Fruit fly (Drosophila melanogaster) whole organism, pupa: ENCODE measurements around the gene Galphai.

Source experiments
- CG10348 ChIP-seq: fragments of 200-800 bp; sonication (Bioruptor generic); IDR thresholded peaks from 2 replicates; pipeline ENCODE4 v1.3.6; 2022; ENCODE audit warnings: missing biosample characterization, missing genetic modification characterization
- CG12605 ChIP-seq: fragments of 200-800 bp; sonication (Bioruptor generic); IDR thresholded peaks from 2 replicates; pipeline ENCODE4 v1.3.6; 2022; ENCODE audit warnings: missing biosample characterization, missing genetic modification characterization
- CG13204 ChIP-seq: fragments of 200-800 bp; sonication (Bioruptor generic); optimal IDR thresholded peaks from 2 replicates; lab custom pipeline; 2018; ENCODE audit warnings: missing biosample characterization, mild to moderate bottlenecking, missing genetic modification characterization, moderate library complexity
- CG14655 ChIP-seq: fragments of 200-800 bp; sonication (Bioruptor generic); optimal IDR thresholded peaks from 3 replicates; lab custom pipeline; 2017; ENCODE audit warnings: mild to moderate bottlenecking, missing biosample characterization, missing genetic modification reagents, missing genetic modification characterization
- CG15710 ChIP-seq: fragments of 200-800 bp; sonication (Bioruptor generic); optimal IDR thresholded peaks from 2 replicates; lab custom pipeline; 2018; ENCODE audit warnings: missing biosample characterization, mild to moderate bottlenecking, missing genetic modification characterization, moderate library complexity
- CG17806 ChIP-seq: fragments of 200-800 bp; sonication (Bioruptor generic); optimal IDR thresholded peaks from 2 replicates; lab custom pipeline; 2018; ENCODE audit warnings: missing biosample characterization, mild to moderate bottlenecking, missing genetic modification characterization, moderate library complexity
- CG32121 ChIP-seq: fragments of 200-800 bp; sonication (Bioruptor generic); IDR thresholded peaks from 2 replicates; pipeline ENCODE4 v1.3.6; 2022; ENCODE audit warnings: missing biosample characterization, missing genetic modification characterization
- CG34367 ChIP-seq: fragments of 200-800 bp; sonication (Bioruptor generic); optimal IDR thresholded peaks from 2 replicates; lab custom pipeline; 2018; ENCODE audit warnings: missing biosample characterization, mild to moderate bottlenecking, missing genetic modification characterization
- CG4496 ChIP-seq: fragments of 200-800 bp; sonication (Bioruptor generic); IDR thresholded peaks from 3 replicates; pipeline ENCODE4 v1.3.6; 2022; ENCODE audit warnings: missing biosample characterization, missing genetic modification characterization
- CG8159 ChIP-seq: fragments of 200-800 bp; sonication (Bioruptor generic); optimal IDR thresholded peaks from 3 replicates; lab custom pipeline; 2018; ENCODE audit warnings: missing biosample characterization, mild to moderate bottlenecking, missing genetic modification characterization, moderate library complexity
- CG8301 ChIP-seq: fragments of 200-800 bp; sonication (Bioruptor generic); optimal IDR thresholded peaks from 2 replicates; lab custom pipeline; 2018; ENCODE audit warnings: missing biosample characterization, mild to moderate bottlenecking, missing genetic modification characterization
- CG9948 ChIP-seq: fragments of 200-800 bp; sonication (Bioruptor generic); optimal IDR thresholded peaks from 2 replicates; lab custom pipeline; 2018; ENCODE audit warnings: missing biosample characterization, mild to moderate bottlenecking, missing genetic modification characterization, moderate library complexity
- D1 ChIP-seq: fragments of 200-800 bp; sonication (Bioruptor generic); optimal IDR thresholded peaks from 2 replicates; lab custom pipeline; 2018; ENCODE audit warnings: missing biosample characterization, mild to moderate bottlenecking, missing genetic modification characterization, moderate library complexity
- EcR ChIP-seq: fragments of 200-800 bp; sonication (Bioruptor generic); optimal IDR thresholded peaks from 3 replicates; lab custom pipeline; 2019; ENCODE audit warnings: missing biosample characterization, missing genetic modification characterization, mild to moderate bottlenecking, moderate library complexity, missing genetic modification reagents
- Ets98B ChIP-seq: fragments of 200-800 bp; sonication (Bioruptor generic); IDR thresholded peaks from 2 replicates; pipeline ENCODE4 v1.3.6; 2022; ENCODE audit warnings: missing biosample characterization, missing genetic modification characterization
- Pif1A ChIP-seq: fragments of 200-800 bp; sonication (Bioruptor generic); optimal IDR thresholded peaks from 3 replicates; lab custom pipeline; 2016; ENCODE audit warnings: missing biosample characterization, missing genetic modification characterization
- Pif1B ChIP-seq: fragments of 200-800 bp; sonication (Bioruptor generic); optimal IDR thresholded peaks from 3 replicates; lab custom pipeline; 2016; ENCODE audit warnings: missing biosample characterization, missing genetic modification characterization
- Snoo ChIP-seq: fragments of 200-800 bp; sonication (Bioruptor generic); optimal IDR thresholded peaks from 3 replicates; lab custom pipeline; 2017; ENCODE audit warnings: missing biosample characterization, mild to moderate bottlenecking, missing genetic modification characterization, inconsistent platforms
- fd96Ca ChIP-seq: fragments of 200-800 bp; sonication (Bioruptor generic); IDR thresholded peaks from 3 replicates; pipeline ENCODE4 v1.3.6; 2022; ENCODE audit warnings: missing biosample characterization, missing genetic modification characterization
- gl ChIP-seq: fragments of 200-800 bp; sonication (Bioruptor generic); optimal IDR thresholded peaks from 2 replicates; lab custom pipeline; 2018; ENCODE audit warnings: missing biosample characterization, mild to moderate bottlenecking, missing genetic modification characterization
- rn ChIP-seq: fragments of 200-800 bp; sonication (Bioruptor generic); IDR thresholded peaks from 2 replicates; pipeline ENCODE4 v1.3.6; 2022; ENCODE audit warnings: missing biosample characterization, missing genetic modification characterization

Gene Galphai

dm6 chr3L:7009411-7009810 lies 29.6 kb upstream of the Galphai start:
- TF ChIP-seq D1 (tag; lab: Kevin White, UChicago): no peak
- peak; percentile 5 for TF ChIP-seq CG17806 (tag; lab: Kevin White, UChicago)
- TF ChIP-seq CG15710 (tag; lab: Kevin White, UChicago): peak; percentile 53
- TF ChIP-seq CG32121 (GFP tag; lab: Robert Waterston, UW): no peak
- TF ChIP-seq CG14655 (GFP tag; lab: Kevin White, UChicago): peak; percentile 47
- peak; percentile 43 for TF ChIP-seq CG9948
- TF ChIP-seq CG8159 (tag; lab: Kevin White, UChicago): peak; percentile 63

dm6 chr3L:7008351-7008750 lies 28.5 kb upstream of the Galphai start:
- TF ChIP-seq gl (tag; lab: Kevin White, UChicago): no peak
- no peak for TF ChIP-seq CG13204 (GFP tag; lab: Kevin White, UChicago)
- peak; percentile 65 for TF ChIP-seq CG17806 (tag; lab: Kevin White, UChicago)
- no peak for TF ChIP-seq rn (GFP tag; lab: Robert Waterston, UW)
- TF ChIP-seq CG10348 (GFP tag; lab: Robert Waterston, UW): no peak
- 0 out of 2 replicates have a peak, but pooled peaks have one; percentile 16 for TF ChIP-seq CG12605 (GFP tag; lab: Robert Waterston, UW)
- TF ChIP-seq CG8301: peak; percentile 29
- no peak for TF ChIP-seq EcR (GFP tag; lab: Kevin White, UChicago)
- 0 out of 2 replicates have a peak, but pooled peaks have one; percentile 36 for TF ChIP-seq CG32121 (GFP tag; lab: Robert Waterston, UW)
- TF ChIP-seq Snoo (tag; lab: Kevin White, UChicago): peak; percentile 16
- no peak for TF ChIP-seq Pif1B
- TF ChIP-seq fd96Ca (GFP tag; lab: Robert Waterston, UW): no peak
- peak; percentile 70 for TF ChIP-seq CG15710 (tag; lab: Kevin White, UChicago)
- TF ChIP-seq Pif1A (GFP tag; lab: Kevin White, UChicago): peak; percentile 44
- TF ChIP-seq CG14655 (GFP tag; lab: Kevin White, UChicago): peak; percentile 52
- 0 out of 3 replicates have a peak, but pooled peaks have one; percentile 30 for TF ChIP-seq CG4496 (GFP tag; lab: Robert Waterston, UW)
- no peak for TF ChIP-seq D1 (tag; lab: Kevin White, UChicago)
- peak; percentile 78 for TF ChIP-seq CG8159 (tag; lab: Kevin White, UChicago)
- peak; percentile 73 for TF ChIP-seq CG9948
- TF ChIP-seq CG34367 (tag; lab: Kevin White, UChicago): peak; percentile 33
- TF ChIP-seq Ets98B (GFP tag; lab: Robert Waterston, UW): no peak

dm6 chr3L:7006421-7006820 lies 26.6 kb upstream of the Galphai start:
- TF ChIP-seq CG14655 (GFP tag; lab: Kevin White, UChicago) (peak; percentile 19), CG17806 (tag; lab: Kevin White, UChicago) (no peak)

dm6 chr3L:7003132-7003531 lies 23.3 kb upstream of the Galphai start:
- peak; percentile 64; the same call in 1 of the 2 replicates for TF ChIP-seq rn (GFP tag; lab: Robert Waterston, UW)
- TF ChIP-seq EcR (GFP tag; lab: Kevin White, UChicago): no peak
- no peak for TF ChIP-seq CG8301
- TF ChIP-seq CG32121 (GFP tag; lab: Robert Waterston, UW): peak; percentile 35; the same call in 1 of the 2 replicates
- TF ChIP-seq CG14655 (GFP tag; lab: Kevin White, UChicago): peak; percentile 35

dm6 chr3L:7002355-7002754 lies 22.5 kb upstream of the Galphai start:
- TF ChIP-seq gl (tag; lab: Kevin White, UChicago) (no peak), CG8159 (tag; lab: Kevin White, UChicago) (no peak), EcR (GFP tag; lab: Kevin White, UChicago) (no peak), fd96Ca (GFP tag; lab: Robert Waterston, UW) (no peak), Ets98B (GFP tag; lab: Robert Waterston, UW) (no peak), CG12605 (GFP tag; lab: Robert Waterston, UW) (no peak), CG10348 (GFP tag; lab: Robert Waterston, UW) (no peak), CG17806 (tag; lab: Kevin White, UChicago) (no peak), CG8301 (no peak), Snoo (tag; lab: Kevin White, UChicago) (no peak)

dm6 chr3L:7001855-7002254 lies 22.0 kb upstream of the Galphai start:
- no peak for TF ChIP-seq Pif1A (GFP tag; lab: Kevin White, UChicago)
- TF ChIP-seq CG34367 (tag; lab: Kevin White, UChicago): no peak
- no peak for TF ChIP-seq Pif1B
- TF ChIP-seq CG8301: no peak
- TF ChIP-seq Snoo (tag; lab: Kevin White, UChicago): no peak
- TF ChIP-seq rn (GFP tag; lab: Robert Waterston, UW): no peak
- no peak for TF ChIP-seq fd96Ca (GFP tag; lab: Robert Waterston, UW)
- TF ChIP-seq EcR (GFP tag; lab: Kevin White, UChicago): no peak
- TF ChIP-seq CG10348 (GFP tag; lab: Robert Waterston, UW): no peak
- TF ChIP-seq CG32121 (GFP tag; lab: Robert Waterston, UW): peak; percentile 70
- TF ChIP-seq CG17806 (tag; lab: Kevin White, UChicago): no peak
- no peak for TF ChIP-seq D1 (tag; lab: Kevin White, UChicago)
- TF ChIP-seq gl (tag; lab: Kevin White, UChicago): no peak
- 0 out of 2 replicates have a peak, but pooled peaks have one; percentile 10 for TF ChIP-seq CG12605 (GFP tag; lab: Robert Waterston, UW)
- no peak for TF ChIP-seq CG13204 (GFP tag; lab: Kevin White, UChicago)
- TF ChIP-seq CG15710 (tag; lab: Kevin White, UChicago): no peak
- peak; percentile 20 for TF ChIP-seq CG8159 (tag; lab: Kevin White, UChicago)
- no peak for TF ChIP-seq CG14655 (GFP tag; lab: Kevin White, UChicago)
- TF ChIP-seq Ets98B (GFP tag; lab: Robert Waterston, UW): no peak
